Worm (Caenorhabditis elegans) whole organism, mixed stage, embryonic: ENCODE results near the gene nduv-2.

ENCODE experiments used
- bed-3 ChIP-seq: fragments of 200-800 bp; sonication (Bioruptor generic); optimal IDR thresholded peaks from 3 replicates; lab custom pipeline; 2018; ENCODE audit warnings: mild to moderate bottlenecking, missing genetic modification characterization, moderate library complexity, missing compliant biosample characterization
- blmp-1 ChIP-seq: fragments of 150-350 bp; optimal IDR thresholded peaks from 2 replicates; lab custom pipeline; 2014; ENCODE audit warnings: missing biosample characterization, missing genetic modification characterization
- ceh-39 ChIP-seq: fragments of 150-350 bp; optimal IDR thresholded peaks from 2 replicates; lab custom pipeline; 2014; ENCODE audit warnings: missing biosample characterization, missing genetic modification characterization
- ceh-43 ChIP-seq: fragments of 200-800 bp; sonication (Bioruptor generic); optimal IDR thresholded peaks from 2 replicates; lab custom pipeline; 2018; ENCODE audit warnings: mild to moderate bottlenecking, missing genetic modification characterization, moderate library complexity, missing compliant biosample characterization
- ceh-83 ChIP-seq: fragments of 200-800 bp; sonication (Bioruptor generic); optimal IDR thresholded peaks from 2 replicates; lab custom pipeline; 2018; ENCODE audit warnings: mild to moderate bottlenecking, missing genetic modification characterization, missing compliant biosample characterization
- ces-1 ChIP-seq: fragments of 150-350 bp; optimal IDR thresholded peaks from 2 replicates; lab custom pipeline; 2014; ENCODE audit warnings: missing biosample characterization, missing genetic modification reagents, missing genetic modification characterization
- cnd-1 ChIP-seq: fragments of 200-800 bp; sonication (Bioruptor generic); optimal IDR thresholded peaks from 2 replicates; lab custom pipeline; 2018; ENCODE audit warnings: mild to moderate bottlenecking, missing genetic modification characterization, missing compliant biosample characterization
- drap-1 ChIP-seq: fragments of 200-800 bp; sonication (Bioruptor generic); optimal IDR thresholded peaks from 3 replicates; lab custom pipeline; 2018; ENCODE audit warnings: mild to moderate bottlenecking, missing genetic modification characterization, missing compliant biosample characterization
- elt-1 ChIP-seq: sonication (generic microtip); optimal IDR thresholded peaks from 2 replicates; lab custom pipeline; 2017; ENCODE audit warnings: missing genetic modification characterization, mild to moderate bottlenecking, missing compliant biosample characterization, antibody characterized with exemption, moderate library complexity, borderline replicate concordance; ENCODE audit not compliant: insufficient read depth
- elt-3 ChIP-seq: fragments of 150-350 bp; optimal IDR thresholded peaks from 2 replicates; lab custom pipeline; 2014; ENCODE audit warnings: missing biosample characterization, missing genetic modification characterization
- flh-1 ChIP-seq: fragments of 200-800 bp; sonication (Bioruptor generic); optimal IDR thresholded peaks from 2 replicates; lab custom pipeline; 2018; ENCODE audit warnings: mild to moderate bottlenecking, missing genetic modification characterization, moderate library complexity, missing compliant biosample characterization
- hlh-1 ChIP-seq: fragments of 150-350 bp; optimal IDR thresholded peaks from 2 replicates; lab custom pipeline; 2014; ENCODE audit warnings: missing biosample characterization, missing genetic modification reagents, missing genetic modification characterization
- lin-13 ChIP-seq: fragments of 150-350 bp; optimal IDR thresholded peaks from 2 replicates; lab custom pipeline; 2014; ENCODE audit warnings: missing biosample characterization, missing genetic modification characterization
- lin-32 ChIP-seq: fragments of 200-800 bp; sonication (Bioruptor generic); optimal IDR thresholded peaks from 2 replicates; lab custom pipeline; 2018; ENCODE audit warnings: mild to moderate bottlenecking, missing genetic modification characterization, missing compliant biosample characterization
- mab-5 ChIP-seq: fragments of 150-350 bp; optimal IDR thresholded peaks from 2 replicates; lab custom pipeline; 2014; ENCODE audit warnings: missing biosample characterization, missing genetic modification characterization
- mep-1 ChIP-seq: fragments of 150-350 bp; optimal IDR thresholded peaks from 2 replicates; lab custom pipeline; 2017; ENCODE audit warnings: missing biosample characterization, missing genetic modification reagents, missing genetic modification characterization, inconsistent platforms
- mls-2 ChIP-seq: sonication (generic microtip); optimal IDR thresholded peaks from 2 replicates; lab custom pipeline; 2016; ENCODE audit warnings: mild to moderate bottlenecking, missing genetic modification characterization, moderate library complexity, missing compliant biosample characterization
- nhr-12 ChIP-seq: fragments of 150-350 bp; optimal IDR thresholded peaks from 2 replicates; lab custom pipeline; 2014; ENCODE audit warnings: missing biosample characterization, missing genetic modification characterization
- nhr-2 ChIP-seq: fragments of 150-350 bp; optimal IDR thresholded peaks from 2 replicates; lab custom pipeline; 2014; ENCODE audit warnings: missing biosample characterization, missing genetic modification characterization
- nhr-28 ChIP-seq: fragments of 150-350 bp; optimal IDR thresholded peaks from 2 replicates; lab custom pipeline; 2014; ENCODE audit warnings: missing biosample characterization, missing genetic modification characterization
- sem-2 ChIP-seq: fragments of 200-800 bp; sonication (Bioruptor generic); optimal IDR thresholded peaks from 2 replicates; lab custom pipeline; 2018; ENCODE audit warnings: mild to moderate bottlenecking, missing genetic modification characterization, missing compliant biosample characterization
- snpc-4 ChIP-seq: fragments of 150-350 bp; optimal IDR thresholded peaks from 2 replicates; lab custom pipeline; 2014; ENCODE audit warnings: missing biosample characterization, missing genetic modification characterization
- sptf-1 ChIP-seq: sonication (generic microtip); optimal IDR thresholded peaks from 2 replicates; lab custom pipeline; 2017; ENCODE audit warnings: mild to moderate bottlenecking, missing genetic modification characterization, moderate library complexity, missing compliant biosample characterization
- tbx-8 ChIP-seq: fragments of 200-800 bp; sonication (Bioruptor generic); optimal IDR thresholded peaks from 2 replicates; lab custom pipeline; 2018; ENCODE audit warnings: mild to moderate bottlenecking, missing genetic modification characterization, moderate library complexity, missing compliant biosample characterization
- unc-120 ChIP-seq: sonication (generic microtip); optimal IDR thresholded peaks from 2 replicates; lab custom pipeline; 2017; ENCODE audit warnings: missing genetic modification characterization, missing compliant biosample characterization; ENCODE audit not compliant: poor library complexity, severe bottlenecking
- unc-62 ChIP-seq: fragments of 150-350 bp; optimal IDR thresholded peaks from 2 replicates; lab custom pipeline; 2014; ENCODE audit warnings: missing biosample characterization, missing genetic modification reagents, missing genetic modification characterization
- zip-8 ChIP-seq: fragments of 150-350 bp; optimal IDR thresholded peaks from 2 replicates; lab custom pipeline; 2014; ENCODE audit warnings: missing biosample characterization, missing genetic modification characterization
- ztf-11 ChIP-seq: fragments of 150-350 bp; optimal IDR thresholded peaks from 2 replicates; lab custom pipeline; 2014; ENCODE audit warnings: missing biosample characterization, missing genetic modification characterization

The nduv-2 gene

DNA sequence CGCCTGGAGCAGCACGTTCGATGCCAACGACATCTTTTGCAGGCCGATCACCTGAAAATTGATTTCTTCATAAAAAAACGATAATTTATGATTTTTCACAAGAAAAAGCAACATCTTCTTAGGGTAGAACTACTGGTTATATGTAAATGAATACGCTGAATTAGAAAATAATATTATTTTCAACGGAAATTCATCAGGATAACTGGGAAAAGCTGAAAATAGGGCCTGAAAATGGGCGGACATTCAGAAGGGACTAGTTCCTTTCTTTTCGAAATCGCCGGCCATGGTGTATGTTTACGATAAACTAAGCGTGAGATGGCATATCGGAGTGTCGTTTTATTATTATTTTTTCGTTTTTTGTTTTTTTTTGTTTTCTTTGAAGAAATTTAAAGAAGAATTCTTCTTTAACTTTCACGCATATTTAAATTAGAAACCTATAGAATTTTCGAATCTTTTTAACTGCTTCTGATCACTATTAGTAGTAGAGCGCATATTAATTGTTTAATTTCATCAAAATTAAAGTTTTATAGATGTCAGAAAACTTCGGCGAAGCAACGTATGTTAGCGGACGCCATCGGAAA lies at the start of gene nduv-2, which contains the start of gene F53F4.12:
Gene nduv-2 (minus strand): TSS at position 51 of the 581 bp plus-strand sequence.
Gene F53F4.12 (plus strand): TSS at position 531 of the 581 bp plus-strand sequence.
- TF ChIP-seq ceh-43 (GFP tag; lab: Kevin White, UChicago) (no peak), cnd-1 (tag; lab: Kevin White, UChicago) (no peak), mab-5 (tag; lab: Kevin White, UChicago) (no peak), mls-2 (tag; lab: Kevin White, UChicago) (no peak), snpc-4 (tag; lab: Kevin White, UChicago) (no peak), blmp-1 (tag; lab: Kevin White, UChicago) (no peak), mep-1 (tag; lab: Kevin White, UChicago) (no peak), sem-2 (GFP tag; lab: Kevin White, UChicago) (no peak), nhr-28 (tag; lab: Kevin White, UChicago) (no peak), lin-32 (GFP tag; lab: Kevin White, UChicago) (no peak)

DNA sequence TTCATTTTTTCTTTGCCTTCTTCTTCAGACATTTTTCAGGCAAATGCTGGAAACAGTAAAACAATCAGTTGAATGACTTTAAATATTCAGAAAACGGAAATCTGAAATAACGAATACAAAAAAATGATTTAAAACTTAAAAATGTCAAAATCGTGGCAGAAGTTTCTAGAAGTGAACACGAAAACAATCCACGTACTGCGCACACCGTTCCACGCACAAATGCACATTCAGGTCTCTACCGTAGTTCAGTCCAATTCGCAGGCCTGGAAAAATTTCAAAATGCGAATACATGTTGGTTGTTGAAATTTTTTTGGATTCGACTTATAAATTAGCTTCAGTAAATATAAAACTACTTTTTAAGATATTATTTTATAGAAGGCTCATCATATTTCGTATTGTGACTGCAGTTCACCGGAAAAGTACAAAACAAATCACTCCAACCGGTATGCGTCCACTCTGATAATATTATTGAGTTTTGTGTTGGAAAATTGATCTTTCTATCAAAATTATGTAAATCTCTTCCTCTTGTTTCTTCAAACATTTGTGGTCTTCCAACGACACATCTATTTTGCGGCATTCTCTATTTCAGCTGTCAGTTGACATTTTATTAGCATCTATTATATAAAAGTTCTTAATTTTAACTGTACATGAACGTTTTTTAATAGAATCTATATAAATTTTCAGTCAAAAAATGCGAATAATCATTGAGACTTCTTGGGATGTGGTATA lies 46.7 kb upstream of the nduv-2 start, which contains the start of the genes mip-2 and F58G11.4:
Gene mip-2 (minus strand): TSS at position 48 of the 729 bp plus-strand sequence.
Gene F58G11.4 (plus strand): TSS at position 679 of the 729 bp plus-strand sequence.
- TF ChIP-seq mab-5 (tag; lab: Kevin White, UChicago) (no peak), elt-3 (tag; lab: Kevin White, UChicago) (no peak), blmp-1 (tag; lab: Kevin White, UChicago) (no peak), elt-1 (tag; lab: Kevin White, UChicago) (no peak), flh-1 (GFP tag; lab: Kevin White, UChicago) (no peak), lin-13 (tag; lab: Kevin White, UChicago) (no peak), ztf-11 (tag; lab: Kevin White, UChicago) (no peak), ces-1 (GFP tag; lab: Kevin White, UChicago) (no peak), nhr-12 (no peak), ceh-83 (no peak), hlh-1 (tag; lab: Kevin White, UChicago) (no peak), drap-1 (GFP tag; lab: Kevin White, UChicago) (no peak), unc-62 (GFP tag; lab: Kevin White, UChicago) (no peak), ceh-39 (tag; lab: Kevin White, UChicago) (no peak), lin-32 (GFP tag; lab: Kevin White, UChicago) (no peak)

DNA sequence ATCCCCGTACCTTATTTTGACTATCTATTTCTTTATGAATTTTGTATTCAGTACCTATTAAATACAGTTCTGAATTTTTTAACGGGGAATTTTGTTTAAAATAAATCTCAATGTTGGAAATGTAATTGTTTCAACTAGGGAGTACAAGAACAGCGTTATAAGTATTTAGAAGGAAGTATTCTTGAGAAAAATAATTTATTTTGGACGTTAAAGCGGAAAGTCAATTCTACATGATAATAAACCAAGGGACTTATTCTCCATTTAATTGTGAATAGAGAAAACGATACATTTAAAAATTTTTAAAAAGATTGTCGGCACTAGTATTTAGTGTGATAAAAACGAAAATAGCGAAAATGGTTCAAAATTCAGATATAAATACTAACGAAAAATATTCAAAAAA lies 43.8 kb upstream of the nduv-2 start:
- TF ChIP-seq mab-5 (tag; lab: Kevin White, UChicago), result no peak
- no peak for TF ChIP-seq unc-62 (GFP tag; lab: Kevin White, UChicago)
- TF ChIP-seq elt-1 (tag; lab: Kevin White, UChicago), result no peak
- no peak for TF ChIP-seq mep-1 (tag; lab: Kevin White, UChicago)
- no peak for TF ChIP-seq drap-1 (GFP tag; lab: Kevin White, UChicago)
- no peak for TF ChIP-seq ces-1 (GFP tag; lab: Kevin White, UChicago)
- TF ChIP-seq snpc-4 (tag; lab: Kevin White, UChicago), result no peak

DNA sequence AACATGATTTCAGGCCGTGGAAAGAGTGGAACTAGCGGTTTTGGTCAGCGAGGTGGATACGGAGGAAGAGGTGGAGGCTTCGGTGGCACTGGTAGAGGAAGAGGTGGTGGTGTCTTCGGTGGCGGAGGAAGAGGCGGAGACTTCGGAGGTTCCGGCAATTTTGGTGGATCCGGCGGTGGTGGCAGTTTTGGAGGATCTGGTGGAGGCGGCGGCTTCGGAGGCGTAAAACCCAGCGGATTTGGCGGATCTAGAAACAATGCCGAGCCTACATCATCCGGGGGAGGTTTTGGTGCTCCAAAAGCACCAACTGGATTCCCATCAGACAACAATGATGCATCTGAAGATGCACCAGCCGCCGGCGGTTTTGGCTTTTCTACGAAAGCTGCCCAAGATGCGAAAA lies 43.0 kb upstream of the nduv-2 start:
- TF ChIP-seq sptf-1 (tag; lab: Kevin White, UChicago) (peak; percentile 13), drap-1 (GFP tag; lab: Kevin White, UChicago) (no peak)

DNA sequence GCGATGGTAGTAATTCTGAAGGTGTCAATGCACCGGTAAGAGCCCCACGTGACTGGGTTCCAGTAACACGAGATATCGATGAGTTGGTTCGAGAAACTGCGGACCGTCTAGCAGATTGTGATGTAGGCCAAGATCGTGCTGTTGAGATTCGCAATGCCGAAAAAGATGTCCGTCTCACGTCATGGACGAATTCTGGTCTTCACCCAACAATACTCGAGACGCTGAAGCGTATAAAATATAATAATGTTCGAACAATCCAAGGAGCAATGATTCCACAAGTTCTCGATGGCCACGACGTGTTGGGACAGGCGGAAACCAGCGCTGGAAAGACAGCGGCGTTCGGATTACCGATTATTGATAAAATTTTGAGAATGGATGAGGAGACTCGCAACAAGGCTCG lies 41.1 kb upstream of the nduv-2 start:
- TF ChIP-seq drap-1 (GFP tag; lab: Kevin White, UChicago), result no peak

DNA sequence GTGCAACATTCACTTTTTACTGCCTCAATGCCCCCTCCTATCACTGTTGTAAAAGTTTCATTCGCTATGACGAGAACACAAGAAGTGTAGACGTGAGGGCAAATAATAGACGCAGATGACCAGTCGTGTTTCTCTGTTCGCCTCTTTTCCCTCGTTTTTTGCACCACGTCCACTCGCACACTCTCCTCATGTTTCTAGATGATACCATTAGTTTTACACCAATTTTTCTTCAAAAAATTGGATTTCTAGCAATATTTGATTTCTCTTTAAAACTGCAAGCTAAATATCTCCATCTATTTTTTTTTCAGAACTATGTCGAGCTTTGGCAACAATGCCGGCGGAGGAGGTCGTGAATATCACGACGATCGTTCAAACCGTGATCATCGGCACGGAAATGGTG lies 39.7 kb upstream of the nduv-2 start, which contains the start of gene rde-12:
Gene rde-12 (plus strand): TSS at position 301 of the 400 bp plus-strand sequence.
- TF ChIP-seq sptf-1 (tag; lab: Kevin White, UChicago), result no peak
- no peak for TF ChIP-seq zip-8
- TF ChIP-seq unc-120, result no peak
- TF ChIP-seq hlh-1 (tag; lab: Kevin White, UChicago), result peak; percentile 33
- no peak for TF ChIP-seq tbx-8 (GFP tag; lab: Kevin White, UChicago)
- no peak for TF ChIP-seq nhr-12
- TF ChIP-seq bed-3 (GFP tag; lab: Kevin White, UChicago), result no peak
- peak; percentile 26 for TF ChIP-seq nhr-2
- TF ChIP-seq, all 35 proteins: peak for 2
